Fruit fly (Drosophila melanogaster): ENCODE results near the gene MED10.

The MED10 gene

DNA sequence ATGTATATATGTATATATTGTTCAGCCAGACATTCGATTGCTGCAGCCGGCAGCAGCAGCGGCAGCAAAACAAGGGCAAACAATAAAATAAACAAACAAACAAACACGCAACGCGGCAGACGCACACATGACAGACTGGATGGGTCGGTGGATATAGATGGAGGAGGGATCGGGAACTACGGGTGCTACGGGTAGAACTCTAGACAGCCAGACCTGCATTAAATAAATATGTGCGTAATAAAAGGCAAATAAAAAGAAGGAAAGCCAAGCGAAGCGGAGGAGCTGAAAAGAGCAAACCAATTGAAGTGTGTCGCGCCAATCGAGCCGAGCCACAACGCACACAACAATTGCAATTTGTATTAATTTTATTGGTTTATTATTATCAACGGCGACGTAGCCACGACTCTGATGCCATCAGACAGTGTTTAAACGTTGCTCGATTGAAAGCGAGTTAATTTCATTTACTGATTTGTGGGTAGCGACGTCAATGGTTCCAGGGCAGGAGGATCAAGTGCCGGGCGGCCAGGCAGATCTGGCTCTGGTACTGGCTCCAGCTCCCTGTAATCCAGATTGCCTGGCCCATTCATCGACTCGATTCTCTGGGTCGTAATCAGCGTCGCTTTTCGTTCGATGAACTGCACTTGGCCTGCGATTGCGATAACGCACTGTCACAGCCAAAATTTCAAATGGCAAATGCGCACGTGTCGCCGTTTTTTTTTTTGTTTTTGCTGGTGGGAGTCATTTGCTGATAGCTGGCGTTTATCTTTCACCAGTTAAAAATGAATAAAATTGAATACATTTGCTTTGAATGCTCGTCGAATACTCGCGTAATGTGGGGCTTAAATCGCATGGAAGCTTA lies 37.8 kb upstream of the MED10 start (continued):
- TF ChIP-seq psq (GFP tag; optimal IDR thresholded peaks at IDR 0.05): peak; percentile 34
- 0 out of 3 replicates have a peak, but pooled peaks have one; percentile 17 for TF ChIP-seq croc (GFP tag; conservative IDR thresholded peaks at IDR 0.05)
- TF ChIP-seq org-1 (GFP tag; optimal IDR thresholded peaks at IDR 0.05): peak; percentile 7
- TF ChIP-seq pan (optimal IDR thresholded peaks at IDR 0.05): no peak
- TF ChIP-seq pan (GFP tag; optimal IDR thresholded peaks at IDR 0.05 in 1 of 2, IDR thresholded peaks at IDR 0.05 in 1 of 2): no peak
- no peak for TF ChIP-seq CG3995 (GFP tag; optimal IDR thresholded peaks at IDR 0.05)
- TF ChIP-seq CG30403 (GFP tag; optimal IDR thresholded peaks at IDR 0.05): no peak
- TF ChIP-seq chif (GFP tag; optimal IDR thresholded peaks at IDR 0.05): peak in 1 of 2 experiments; percentile 16
- peak; percentile 13 for TF ChIP-seq Sox100B (GFP tag; optimal IDR thresholded peaks at IDR 0.05)
- no peak for TF ChIP-seq Meics (GFP tag; optimal IDR thresholded peaks at IDR 0.05)
- no peak for TF ChIP-seq fd3F (GFP tag; optimal IDR thresholded peaks at IDR 0.05)
- TF ChIP-seq gro (GFP tag; optimal IDR thresholded peaks at IDR 0.05): no peak
- TF ChIP-seq trem (tag; optimal IDR thresholded peaks at IDR 0.05): peak; percentile 5
- TF ChIP-seq gce (GFP tag; IDR thresholded peaks at IDR 0.05): no peak
- no peak for TF ChIP-seq CG10321 (GFP tag; IDR thresholded peaks at IDR 0.05)
- TF ChIP-seq CG2712 (tag; optimal IDR thresholded peaks at IDR 0.05): peak; percentile 23
- peak; percentile 52 for TF ChIP-seq lbe (GFP tag; optimal IDR thresholded peaks at IDR 0.05)
- TF ChIP-seq CG43689 (GFP tag; IDR thresholded peaks at IDR 0.05): no peak
- no peak for TF ChIP-seq ato (GFP tag; IDR thresholded peaks at IDR 0.05; ENCODE audit: partially characterized antibody)
- TF ChIP-seq dati (GFP tag; IDR thresholded peaks at IDR 0.05): no peak
- peak; percentile 61 for TF ChIP-seq crol (GFP tag; IDR thresholded peaks at IDR 0.05)
- TF ChIP-seq dmrt11E (tag; optimal IDR thresholded peaks at IDR 0.05): peak; percentile 62
- no peak for TF ChIP-seq chn (GFP tag; optimal IDR thresholded peaks at IDR 0.05)
- no peak for TF ChIP-seq mam (GFP tag; optimal IDR thresholded peaks at IDR 0.05)
- TF ChIP-seq CG4707 (GFP tag; optimal IDR thresholded peaks at IDR 0.05): peak; percentile 48
- peak; percentile 43 for TF ChIP-seq PHDP (tag; optimal IDR thresholded peaks at IDR 0.05)
- peak; percentile 52 for TF ChIP-seq Spps (tag; optimal IDR thresholded peaks at IDR 0.05)
- TF ChIP-seq Lhr (GFP tag; optimal IDR thresholded peaks at IDR 0.05): peak; percentile 36
- peak; percentile 55 for TF ChIP-seq CG8359 (GFP tag; optimal IDR thresholded peaks at IDR 0.05; ENCODE audit: borderline replicate concordance)
- peak; percentile 64 for TF ChIP-seq cwo (GFP tag; optimal IDR thresholded peaks at IDR 0.05)
- peak; percentile 41 for TF ChIP-seq gem (tag; optimal IDR thresholded peaks at IDR 0.05)
- TF ChIP-seq wek (GFP tag; optimal IDR thresholded peaks at IDR 0.05): peak; percentile 29
- TF ChIP-seq CG10979 (tag; optimal IDR thresholded peaks at IDR 0.05): no peak
- TF ChIP-seq amos (GFP tag; IDR thresholded peaks at IDR 0.05; ENCODE audit: partially characterized antibody): no peak
- TF ChIP-seq dysf (GFP tag; IDR thresholded peaks at IDR 0.05): 0 out of 3 replicates have a peak, but pooled peaks have one; percentile 11
- TF ChIP-seq Usf (GFP tag; optimal IDR thresholded peaks at IDR 0.05): no peak
- TF ChIP-seq bab2 (GFP tag; optimal IDR thresholded peaks at IDR 0.05): peak; percentile 13
- no peak for TF ChIP-seq CG30020 (tag; optimal IDR thresholded peaks at IDR 0.05)
- TF ChIP-seq lab (GFP tag; optimal IDR thresholded peaks at IDR 0.05): peak; percentile 26
- no peak for TF ChIP-seq Taf1 (GFP tag; IDR thresholded peaks at IDR 0.05)
- TF ChIP-seq CG14710 (tag; optimal IDR thresholded peaks at IDR 0.05): peak; percentile 60
- no peak for TF ChIP-seq CG4730 (GFP tag; IDR thresholded peaks at IDR 0.05)
- peak; percentile 24 for TF ChIP-seq Nf-YB (GFP tag; optimal IDR thresholded peaks at IDR 0.05)
- TF ChIP-seq Atf3 (GFP tag; optimal IDR thresholded peaks at IDR 0.05): peak; percentile 20
- no peak for TF ChIP-seq lmd (GFP tag; IDR thresholded peaks at IDR 0.05)
- no peak for TF ChIP-seq sc (optimal IDR thresholded peaks at IDR 0.05)
- TF ChIP-seq sc (GFP tag; optimal IDR thresholded peaks at IDR 0.05): peak; percentile 65
- TF ChIP-seq CHES-1-like (GFP tag; optimal IDR thresholded peaks at IDR 0.05): no peak
- no peak for TF ChIP-seq Trl (optimal IDR thresholded peaks at IDR 0.05)
- no peak for TF ChIP-seq Trl (GFP tag; optimal IDR thresholded peaks at IDR 0.05)

Data from whole organism, embryonic.